Fruit fly (Drosophila melanogaster): ENCODE measurements around the gene Grip.

- no peak for TF ChIP-seq psq (optimal IDR thresholded peaks at IDR 0.05)
- no peak for TF ChIP-seq Sin3A (optimal IDR thresholded peaks at IDR 0.05)
- TF ChIP-seq Myc (optimal IDR thresholded peaks at IDR 0.05) = no peak
- TF ChIP-seq insv (optimal IDR thresholded peaks at IDR 0.05) = no peak
These were observed 10.8 kb upstream of the Grip start, which contains the start of gene CG6067 for dm6 chrX:5955207-5955679.

Data from Kc167 (cell line).